Worm (Caenorhabditis elegans) whole organism, L2 larva: ENCODE measurements around the gene T16G12.3.

ENCODE experiments used
- egl-27 ChIP-seq: sonication (generic microtip); optimal IDR thresholded peaks from 3 replicates; lab custom pipeline; 2017; ENCODE audit warnings: missing biosample characterization, missing genetic modification reagents, missing genetic modification characterization
- lsy-2 ChIP-seq, 2 experiments: fragments of 150-350 bp in 1 of 2; sonication (generic microtip) in 1 of 2; optimal IDR thresholded peaks; 2 replicates each; lab custom pipeline; 2014 to 2017; ENCODE audit warnings: missing biosample characterization in 2 of 2, missing genetic modification characterization in 2 of 2

DNA sequence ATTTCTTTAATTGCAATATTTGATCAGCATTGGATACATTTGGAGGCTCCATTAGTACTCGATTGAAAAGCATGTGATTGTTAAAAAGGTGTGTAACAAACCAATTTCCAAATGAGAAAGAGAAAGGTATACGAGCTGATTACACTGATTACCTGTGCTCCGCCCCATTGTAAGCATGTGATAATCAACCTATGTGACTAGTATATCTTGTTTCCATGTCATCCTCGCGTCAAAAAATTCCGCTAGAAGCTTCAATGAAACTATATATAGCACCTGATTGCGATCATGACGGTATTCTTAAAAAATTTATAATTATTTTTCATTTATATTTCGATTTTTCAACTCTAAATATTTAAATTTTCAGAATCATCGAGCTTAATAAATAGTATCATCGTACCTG lies 19.9 kb upstream of the T16G12.3 start, which contains the start of gene M04D8.4:
- TF ChIP-seq lsy-2 (tag; optimal IDR thresholded peaks at IDR 0.05; lab: Kevin White, UChicago) (no peak), egl-27 (tag; lab: Kevin White, UChicago) (no peak)
